Worm (Caenorhabditis elegans) whole organism, L2 larva: Measurements from ENCODE around the gene cul-3.

Experiments used
- C34F6.9 ChIP-seq: fragments of 150-350 bp; optimal IDR thresholded peaks from 2 replicates; lab custom pipeline; 2014; ENCODE audit warnings: missing biosample characterization, missing genetic modification characterization
- R02D3.7 ChIP-seq: fragments of 150-350 bp; optimal IDR thresholded peaks from 2 replicates; lab custom pipeline; 2014; ENCODE audit warnings: missing biosample characterization, missing genetic modification characterization
- Y55F3AM.14 ChIP-seq: fragments of 200-800 bp; sonication (Bioruptor generic); optimal IDR thresholded peaks from 2 replicates; lab custom pipeline; 2018; ENCODE audit warnings: mild to moderate bottlenecking, missing genetic modification characterization, missing compliant biosample characterization
- ZK546.5 ChIP-seq: sonication (generic microtip); optimal IDR thresholded peaks from 2 replicates; lab custom pipeline; 2017; ENCODE audit warnings: missing biosample characterization, missing genetic modification characterization
- alr-1 ChIP-seq: fragments of 150-350 bp; optimal IDR thresholded peaks from 2 replicates; lab custom pipeline; 2014; ENCODE audit warnings: missing biosample characterization, missing genetic modification characterization
- ama-1 ChIP-seq: fragments of 150-350 bp; optimal IDR thresholded peaks from 2 replicates; lab custom pipeline; 2018; ENCODE audit warnings: inconsistent platforms
- blmp-1 ChIP-seq: sonication (generic microtip); optimal IDR thresholded peaks from 2 replicates; lab custom pipeline; 2017; ENCODE audit warnings: missing genetic modification characterization, mild to moderate bottlenecking, missing compliant biosample characterization, antibody characterized with exemption, moderate library complexity; ENCODE audit not compliant: insufficient read depth
- ceh-16 ChIP-seq: fragments of 150-350 bp; optimal IDR thresholded peaks from 2 replicates; lab custom pipeline; 2014; ENCODE audit warnings: missing biosample characterization, missing genetic modification characterization
- ceh-82 ChIP-seq: fragments of 150-350 bp; optimal IDR thresholded peaks from 2 replicates; lab custom pipeline; 2014; ENCODE audit warnings: missing biosample characterization, missing genetic modification characterization
- egl-27 ChIP-seq: sonication (generic microtip); optimal IDR thresholded peaks from 3 replicates; lab custom pipeline; 2017; ENCODE audit warnings: missing biosample characterization, missing genetic modification reagents, missing genetic modification characterization
- elt-1 ChIP-seq: fragments of 150-350 bp; optimal IDR thresholded peaks from 2 replicates; lab custom pipeline; 2014; ENCODE audit warnings: missing biosample characterization, missing genetic modification characterization
- elt-3 ChIP-seq: sonication (generic microtip); optimal IDR thresholded peaks from 2 replicates; lab custom pipeline; 2017; ENCODE audit warnings: missing biosample characterization, missing genetic modification characterization
- fos-1 ChIP-seq: fragments of 150-350 bp; optimal IDR thresholded peaks from 2 replicates; lab custom pipeline; 2014; ENCODE audit warnings: missing biosample characterization, missing genetic modification characterization
- gmeb-1 ChIP-seq: fragments of 150-350 bp; optimal IDR thresholded peaks from 2 replicates; lab custom pipeline; 2014; ENCODE audit warnings: missing biosample characterization, missing genetic modification characterization
- lin-11 ChIP-seq: fragments of 150-350 bp; sonication (generic microtip); optimal IDR thresholded peaks from 2 replicates; lab custom pipeline; 2014; ENCODE audit warnings: missing biosample characterization, missing genetic modification characterization, inconsistent platforms, mixed read lengths
- lin-39 ChIP-seq: fragments of 150-350 bp; optimal IDR thresholded peaks from 2 replicates; lab custom pipeline; 2014; ENCODE audit warnings: missing biosample characterization, missing genetic modification reagents, missing genetic modification characterization
- lsy-2 ChIP-seq, 2 experiments: fragments of 150-350 bp in 1 of 2; sonication (generic microtip) in 1 of 2; optimal IDR thresholded peaks; 2 replicates each; lab custom pipeline; 2014 to 2017; ENCODE audit warnings: missing biosample characterization in 2 of 2, missing genetic modification characterization in 2 of 2
- mbf-1 ChIP-seq: sonication (generic microtip); optimal IDR thresholded peaks from 2 replicates; lab custom pipeline; 2017; ENCODE audit warnings: missing biosample characterization, missing genetic modification characterization
- mdl-1 ChIP-seq, 2 experiments: fragments of 150-350 bp in 1 of 2; sonication (generic microtip) in 1 of 2; optimal IDR thresholded peaks; 2 replicates each; lab custom pipeline; 2017; ENCODE audit warnings: missing biosample characterization in 2 of 2, missing genetic modification characterization in 2 of 2
- nhr-10 ChIP-seq: sonication (generic microtip); optimal IDR thresholded peaks from 2 replicates; lab custom pipeline; 2017; ENCODE audit warnings: missing biosample characterization, missing genetic modification characterization
- nhr-12 ChIP-seq: fragments of 150-350 bp; optimal IDR thresholded peaks from 2 replicates; lab custom pipeline; 2014; ENCODE audit warnings: missing biosample characterization, missing genetic modification characterization
- nhr-129 ChIP-seq: fragments of 150-350 bp; optimal IDR thresholded peaks from 2 replicates; lab custom pipeline; 2014; ENCODE audit warnings: missing biosample characterization, missing genetic modification characterization
- nhr-21 ChIP-seq: fragments of 150-350 bp; optimal IDR thresholded peaks from 2 replicates; lab custom pipeline; 2014; ENCODE audit warnings: missing biosample characterization, missing genetic modification characterization
- nhr-23 ChIP-seq: fragments of 150-350 bp; optimal IDR thresholded peaks from 2 replicates; lab custom pipeline; 2014; ENCODE audit warnings: missing biosample characterization, missing genetic modification reagents, missing genetic modification characterization
- nhr-6 ChIP-seq: fragments of 150-350 bp; optimal IDR thresholded peaks from 2 replicates; lab custom pipeline; 2014; ENCODE audit warnings: missing biosample characterization, missing genetic modification characterization
- nhr-77 ChIP-seq: fragments of 150-350 bp; optimal IDR thresholded peaks from 2 replicates; lab custom pipeline; 2014; ENCODE audit warnings: missing biosample characterization, missing genetic modification characterization
- sem-4 ChIP-seq: fragments of 150-350 bp; optimal IDR thresholded peaks from 2 replicates; lab custom pipeline; 2014; ENCODE audit warnings: missing biosample characterization, missing genetic modification reagents, missing genetic modification characterization
- skn-1 ChIP-seq: sonication (generic microtip); optimal IDR thresholded peaks from 2 replicates; lab custom pipeline; 2017; ENCODE audit warnings: missing biosample characterization, missing genetic modification characterization
- sma-3 ChIP-seq: sonication (generic microtip); optimal IDR thresholded peaks from 2 replicates; lab custom pipeline; 2016; ENCODE audit warnings: missing genetic modification reagents, missing genetic modification characterization, missing compliant biosample characterization
- sma-9 ChIP-seq, 2 experiments: fragments of 150-350 bp in 1 of 2; sonication (generic microtip) in 1 of 2; optimal IDR thresholded peaks; 2 replicates each; lab custom pipeline; 2014 to 2016; ENCODE audit warnings: missing genetic modification characterization in 2 of 2, mild to moderate bottlenecking in 1 of 2, missing biosample characterization in 1 of 2, missing compliant biosample characterization in 1 of 2, missing genetic modification reagents in 1 of 2, moderate library complexity in 1 of 2
- snpc-4 ChIP-seq: fragments of 150-350 bp; optimal IDR thresholded peaks from 2 replicates; lab custom pipeline; 2014; ENCODE audit warnings: missing biosample characterization, missing genetic modification characterization
- unc-39 ChIP-seq: fragments of 150-350 bp; optimal IDR thresholded peaks from 2 replicates; lab custom pipeline; 2014; ENCODE audit warnings: missing biosample characterization, missing genetic modification characterization
- unc-55 ChIP-seq: fragments of 150-350 bp; sonication (generic microtip); optimal IDR thresholded peaks from 3 replicates; lab custom pipeline; 2014; ENCODE audit warnings: missing biosample characterization, missing genetic modification reagents, missing genetic modification characterization
- unc-62 ChIP-seq: fragments of 150-350 bp; optimal IDR thresholded peaks from 2 replicates; lab custom pipeline; 2014; ENCODE audit warnings: missing biosample characterization, missing genetic modification reagents, missing genetic modification characterization
- zag-1 ChIP-seq: fragments of 150-350 bp; optimal IDR thresholded peaks from 2 replicates; lab custom pipeline; 2014; ENCODE audit warnings: missing biosample characterization, missing genetic modification characterization
- ztf-11 ChIP-seq: sonication (generic microtip); optimal IDR thresholded peaks from 2 replicates; lab custom pipeline; 2017; ENCODE audit warnings: missing biosample characterization, missing genetic modification characterization
- ztf-4 ChIP-seq: fragments of 150-350 bp; optimal IDR thresholded peaks from 2 replicates; lab custom pipeline; 2014; ENCODE audit warnings: missing biosample characterization, missing genetic modification characterization

cul-3 gene

DNA sequence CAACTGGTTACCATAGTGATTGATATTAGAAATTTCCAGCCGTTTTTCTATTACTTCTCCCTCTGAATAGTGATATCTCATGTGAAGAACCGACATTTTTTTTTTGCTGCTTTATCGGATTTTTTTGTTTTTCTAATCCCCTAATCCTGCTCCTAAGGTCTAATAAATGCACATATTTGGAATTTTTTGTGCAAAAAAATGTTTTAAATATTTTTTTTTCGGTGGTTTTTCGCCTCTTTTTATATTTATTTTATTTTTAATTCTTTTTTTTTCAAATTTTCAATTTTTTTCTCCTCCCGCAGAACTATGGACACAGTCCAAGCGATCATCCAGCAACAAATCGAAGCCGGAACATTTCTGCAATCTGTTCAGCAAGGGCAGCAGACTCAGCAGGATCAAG is 10.5 kb upstream of the cul-3 start, which contains the start of gene Y108G3AL.2:
TSS of gene Y108G3AL.2 (plus strand) at position 301 of the 400 bp plus-strand sequence.
- TF ChIP-seq nhr-23 (no peak), elt-3 (tag; lab: Kevin White, UChicago) (no peak), blmp-1 (tag; lab: Kevin White, UChicago) (no peak), skn-1 (no peak), nhr-77 (tag; lab: Kevin White, UChicago) (no peak), sem-4 (no peak), lin-11 (no peak), lsy-2 (tag; optimal IDR thresholded peaks at IDR 0.05; lab: Kevin White, UChicago) (no peak), unc-55 (no peak)

DNA sequence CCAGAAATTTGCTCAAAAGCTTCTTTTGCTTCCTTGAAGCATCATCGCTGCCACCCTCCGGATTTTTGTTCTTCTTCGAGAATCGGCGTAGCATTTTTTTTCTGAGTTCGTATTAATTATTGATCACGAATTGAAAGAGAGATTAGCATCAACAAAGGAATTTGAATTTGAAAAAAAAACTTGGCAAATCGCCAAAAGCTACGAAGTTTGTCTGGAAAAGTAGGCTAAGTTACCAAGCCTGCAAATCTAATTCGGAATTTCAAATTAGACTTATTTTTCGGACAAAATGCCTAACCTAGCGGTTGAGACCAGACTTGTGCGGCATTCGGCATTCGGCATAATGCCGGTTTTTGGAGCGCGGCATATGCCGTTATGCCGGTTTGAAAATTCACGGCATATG is 5.1 kb upstream of the cul-3 start, which contains the start of gene cfap-36:
TSS of gene cfap-36 (minus strand) at position 101 of the 400 bp plus-strand sequence.
- no peak for TF ChIP-seq ceh-82 (tag; lab: Kevin White, UChicago)
- no peak for TF ChIP-seq lin-39 (tag; lab: Kevin White, UChicago)
- no peak for TF ChIP-seq fos-1 (tag; lab: Kevin White, UChicago)
- no peak for TF ChIP-seq nhr-10
- TF ChIP-seq snpc-4, result no peak
- no peak for TF ChIP-seq nhr-21 (tag; lab: Kevin White, UChicago)
- TF ChIP-seq lsy-2 (tag; optimal IDR thresholded peaks at IDR 0.05; lab: Kevin White, UChicago), result no peak
- TF ChIP-seq sma-3 (GFP tag; lab: Kevin White, UChicago), result no peak
- no peak for TF ChIP-seq ztf-4
- TF ChIP-seq Y55F3AM.14 (GFP tag; lab: Kevin White, UChicago), result no peak
- no peak for TF ChIP-seq elt-3 (tag; lab: Kevin White, UChicago)

DNA sequence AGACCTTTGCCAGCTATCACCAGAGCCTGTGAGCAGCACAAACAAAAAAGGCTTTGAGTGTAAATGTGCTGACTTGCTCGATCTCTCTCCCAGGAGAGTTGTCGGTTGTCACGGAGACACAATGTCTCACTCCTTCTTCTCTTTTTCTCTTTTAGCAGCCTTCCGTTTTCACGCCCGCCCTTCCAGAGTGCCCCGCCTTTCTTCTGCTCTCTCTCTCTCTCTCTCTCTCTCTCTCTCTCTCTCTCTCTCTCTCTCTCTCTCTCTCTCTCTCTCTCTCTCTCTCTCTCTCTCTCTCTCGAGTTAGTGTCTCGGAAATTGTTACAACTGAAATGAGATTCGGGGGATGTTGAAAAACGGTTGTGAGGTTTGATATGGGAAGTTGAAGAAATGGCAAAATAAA is 3.8 kb upstream of the cul-3 start:
- TF ChIP-seq lsy-2 (tag; optimal IDR thresholded peaks at IDR 0.05; lab: Kevin White, UChicago), result no peak
- no peak for TF ChIP-seq alr-1 (tag; lab: Kevin White, UChicago)
- TF ChIP-seq unc-39 (tag; lab: Kevin White, UChicago), result no peak
- no peak for TF ChIP-seq ceh-16
- no peak for TF ChIP-seq mbf-1 (tag; lab: Kevin White, UChicago)
- TF ChIP-seq snpc-4, result no peak
- no peak for TF ChIP-seq fos-1 (tag; lab: Kevin White, UChicago)
- no peak for TF ChIP-seq C34F6.9
- no peak for TF ChIP-seq nhr-129 (tag; lab: Kevin White, UChicago)
- TF ChIP-seq blmp-1 (tag; lab: Kevin White, UChicago), result no peak
- no peak for TF ChIP-seq egl-27
- no peak for TF ChIP-seq nhr-6 (tag; lab: Kevin White, UChicago)
- no peak for TF ChIP-seq sem-4

DNA sequence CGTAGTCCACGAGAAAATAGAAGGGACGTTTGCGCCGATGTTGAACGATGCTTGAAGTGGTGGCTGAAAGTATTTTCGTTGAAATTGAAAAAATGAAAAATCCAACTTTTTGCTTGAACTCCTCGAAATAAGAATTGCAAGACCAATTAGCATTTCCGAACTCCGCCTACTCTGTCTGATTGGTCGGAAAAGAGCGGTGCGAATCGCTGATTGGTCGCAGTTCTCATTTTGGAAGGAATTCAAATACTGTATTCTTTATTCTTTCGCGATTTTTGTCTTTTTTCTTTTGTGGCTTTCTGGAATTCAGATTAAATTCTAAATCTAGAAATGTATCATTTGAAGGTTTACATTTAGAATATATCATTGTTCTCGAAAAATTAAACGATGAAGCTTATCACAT is 2.7 kb upstream of the cul-3 start:
- TF ChIP-seq unc-62 (GFP tag; lab: Kevin White, UChicago) (no peak), ztf-11 (tag; lab: Kevin White, UChicago) (no peak), lin-39 (tag; lab: Kevin White, UChicago) (no peak), ZK546.5 (tag; lab: Kevin White, UChicago) (no peak), lsy-2 (tag; optimal IDR thresholded peaks at IDR 0.05; lab: Kevin White, UChicago) (no peak), ztf-4 (no peak), unc-39 (tag; lab: Kevin White, UChicago) (no peak), skn-1 (no peak)
- TF ChIP-seq, all 48 proteins: peak for 0

ce11 chrV:185124-185523 is 7.9 kb downstream of the cul-3 start:
- TF ChIP-seq elt-1 (tag; lab: Kevin White, UChicago), result no peak
- no peak for TF ChIP-seq mdl-1 (tag; optimal IDR thresholded peaks at IDR 0.05; lab: Kevin White, UChicago)
- no peak for TF ChIP-seq ztf-4
- TF ChIP-seq nhr-77 (tag; lab: Kevin White, UChicago), result no peak
- TF ChIP-seq sma-9 (GFP tag; optimal IDR thresholded peaks at IDR 0.05; lab: Kevin White, UChicago), result no peak
- TF ChIP-seq sma-9 (tag; optimal IDR thresholded peaks at IDR 0.05; lab: Kevin White, UChicago), result no peak
- TF ChIP-seq R02D3.7, result no peak
- no peak for TF ChIP-seq nhr-23
- no peak for TF ChIP-seq zag-1 (tag; lab: Kevin White, UChicago)
- no peak for TF ChIP-seq gmeb-1 (tag; lab: Kevin White, UChicago)
- TF ChIP-seq sma-3 (GFP tag; lab: Kevin White, UChicago), result no peak
- TF ChIP-seq nhr-12, result no peak
- no peak for TF ChIP-seq ama-1 (lab: Kevin White, UChicago)
- TF ChIP-seq lsy-2 (tag; optimal IDR thresholded peaks at IDR 0.05; lab: Kevin White, UChicago), result no peak
- no peak for TF ChIP-seq unc-39 (tag; lab: Kevin White, UChicago)
- no peak for TF ChIP-seq Y55F3AM.14 (GFP tag; lab: Kevin White, UChicago)
- no peak for TF ChIP-seq lin-11
- TF ChIP-seq, all 48 proteins: peak for 0
